Fruit fly (Drosophila melanogaster) whole organism, embryonic: Measurements from ENCODE around the gene CG2120.

Experiments
- Abd-B ChIP-seq: fragments of 200-800 bp; sonication (Bioruptor generic); optimal IDR thresholded peaks from 2 replicates; lab custom pipeline; 2018; ENCODE audit warnings: missing biosample characterization, mild to moderate bottlenecking, missing genetic modification characterization, moderate library complexity
- Adf1 ChIP-seq: fragments of 200-800 bp; sonication (Bioruptor generic); IDR thresholded peaks from 2 replicates; pipeline ENCODE4 v1.3.6; 2022; ENCODE audit warnings: missing biosample characterization, missing genetic modification characterization
- Atf3 ChIP-seq: fragments of 200-800 bp; sonication (Bioruptor generic); optimal IDR thresholded peaks from 3 replicates; lab custom pipeline; 2016; ENCODE audit warnings: missing biosample characterization, missing genetic modification characterization
- Atf6 ChIP-seq: fragments of 200-800 bp; sonication (Bioruptor generic); IDR thresholded peaks from 2 replicates; pipeline ENCODE4 v1.3.6; 2022; ENCODE audit warnings: missing biosample characterization, missing genetic modification characterization
- Bdp1 ChIP-seq: fragments of 200-800 bp; sonication (Bioruptor generic); optimal IDR thresholded peaks from 3 replicates; lab custom pipeline; 2016; ENCODE audit warnings: missing biosample characterization, missing genetic modification characterization
- CG12236 ChIP-seq: fragments of 200-800 bp; sonication (Bioruptor generic); optimal IDR thresholded peaks from 2 replicates; lab custom pipeline; 2016; ENCODE audit warnings: missing biosample characterization, missing genetic modification characterization
- CG17568 ChIP-seq: fragments of 200-800 bp; sonication (Bioruptor generic); optimal IDR thresholded peaks from 2 replicates; lab custom pipeline; 2018; ENCODE audit warnings: missing biosample characterization, mild to moderate bottlenecking, missing genetic modification characterization, moderate library complexity
- CG30020 ChIP-seq: fragments of 200-800 bp; optimal IDR thresholded peaks from 2 replicates; lab custom pipeline; 2019; ENCODE audit warnings: missing biosample characterization, mild to moderate bottlenecking, missing genetic modification characterization, moderate library complexity
- CG31365 ChIP-seq: fragments of 200-800 bp; sonication (Bioruptor generic); optimal IDR thresholded peaks from 2 replicates; lab custom pipeline; 2018; ENCODE audit warnings: missing biosample characterization, mild to moderate bottlenecking, missing genetic modification characterization
- CG34376 ChIP-seq: fragments of 200-800 bp; sonication (Bioruptor generic); optimal IDR thresholded peaks from 2 replicates; lab custom pipeline; 2018; ENCODE audit warnings: missing biosample characterization, mild to moderate bottlenecking, missing genetic modification characterization
- CG3995 ChIP-seq: fragments of 200-800 bp; sonication (Bioruptor generic); optimal IDR thresholded peaks from 3 replicates; lab custom pipeline; 2016; ENCODE audit warnings: missing biosample characterization, missing genetic modification characterization
- CG4820 ChIP-seq: fragments of 200-800 bp; sonication (Bioruptor generic); optimal IDR thresholded peaks from 3 replicates; lab custom pipeline; 2016; ENCODE audit warnings: missing biosample characterization, missing genetic modification characterization
- CG6654 ChIP-seq: fragments of 200-800 bp; sonication (Bioruptor generic); optimal IDR thresholded peaks from 2 replicates; lab custom pipeline; 2017; ENCODE audit warnings: missing biosample characterization, mild to moderate bottlenecking, missing genetic modification characterization
- CG6791 ChIP-seq: fragments of 200-800 bp; sonication (Bioruptor generic); IDR thresholded peaks from 3 replicates; pipeline ENCODE4 v1.3.6; 2022; ENCODE audit warnings: missing biosample characterization, missing genetic modification characterization; ENCODE audit not compliant: partially characterized antibody
- CG7839 ChIP-seq: fragments of 200-800 bp; sonication (Bioruptor generic); optimal IDR thresholded peaks from 3 replicates; lab custom pipeline; 2018; ENCODE audit warnings: missing biosample characterization, mild to moderate bottlenecking, missing genetic modification characterization, moderate library complexity
- CG8765 ChIP-seq: fragments of 200-800 bp; sonication (Bioruptor generic); IDR thresholded peaks from 2 replicates; pipeline ENCODE4 v1.3.6; 2022; ENCODE audit warnings: missing biosample characterization, missing genetic modification characterization
- CG8924 ChIP-seq: fragments of 200-800 bp; optimal IDR thresholded peaks from 3 replicates; lab custom pipeline; 2019; ENCODE audit warnings: missing biosample characterization, mild to moderate bottlenecking, missing genetic modification characterization, moderate library complexity
- Camta ChIP-seq: fragments of 200-800 bp; sonication (Bioruptor generic); optimal IDR thresholded peaks from 2 replicates; lab custom pipeline; 2016; ENCODE audit warnings: missing biosample characterization, missing genetic modification characterization
- Dbx ChIP-seq: fragments of 200-800 bp; sonication (Bioruptor generic); IDR thresholded peaks from 3 replicates; pipeline ENCODE4 v1.3.6; 2022; ENCODE audit warnings: missing biosample characterization, missing genetic modification characterization
- Gug ChIP-seq: fragments of 200-800 bp; sonication (Bioruptor generic); IDR thresholded peaks from 4 replicates; pipeline ENCODE4 v1.3.6; 2022; ENCODE audit warnings: missing biosample characterization, missing genetic modification characterization
- H15 ChIP-seq: fragments of 200-800 bp; sonication (Bioruptor generic); IDR thresholded peaks from 3 replicates; pipeline ENCODE4 v1.3.6; 2022; ENCODE audit warnings: missing biosample characterization, missing genetic modification characterization
- HLH3B ChIP-seq: fragments of 200-800 bp; sonication (Bioruptor generic); IDR thresholded peaks from 2 replicates; pipeline ENCODE4 v1.3.6; 2022; ENCODE audit warnings: missing biosample characterization, missing genetic modification characterization
- Hr39 ChIP-seq: fragments of >200 bp; optimal IDR thresholded peaks from 2 replicates; lab custom pipeline; 2017
- Kr ChIP-seq: fragments of 200-800 bp; sonication (Bioruptor generic); optimal IDR thresholded peaks from 2 replicates; lab custom pipeline; 2017; ENCODE audit warnings: missing biosample characterization, mild to moderate bottlenecking, missing genetic modification characterization
- MBD-R2 ChIP-seq: fragments of 200-800 bp; sonication (Bioruptor generic); IDR thresholded peaks from 2 replicates; pipeline ENCODE4 v1.3.6; 2022; ENCODE audit warnings: missing biosample characterization, missing genetic modification characterization
- Sin3A ChIP-seq: fragments of >200 bp; optimal IDR thresholded peaks from 2 replicates; lab custom pipeline; 2018
- ac ChIP-seq: fragments of 200-800 bp; sonication (Bioruptor generic); optimal IDR thresholded peaks from 3 replicates; lab custom pipeline; 2017; ENCODE audit warnings: missing biosample characterization, mild to moderate bottlenecking, missing genetic modification characterization
- bab2 ChIP-seq: fragments of 200-800 bp; sonication (Bioruptor generic); optimal IDR thresholded peaks from 2 replicates; lab custom pipeline; 2016; ENCODE audit warnings: missing biosample characterization, missing genetic modification characterization
- bigmax ChIP-seq: fragments of 200-800 bp; sonication (Bioruptor generic); optimal IDR thresholded peaks from 2 replicates; lab custom pipeline; 2018; ENCODE audit warnings: missing biosample characterization, mild to moderate bottlenecking, missing genetic modification characterization
- chif ChIP-seq, 2 experiments: fragments of 200-800 bp; sonication (Bioruptor generic); optimal IDR thresholded peaks; 3 replicates each; lab custom pipeline; 2016; ENCODE audit warnings: missing biosample characterization in 2 of 2, missing genetic modification characterization in 2 of 2
- chn ChIP-seq: fragments of 200-800 bp; sonication (Bioruptor generic); optimal IDR thresholded peaks from 2 replicates; lab custom pipeline; 2016; ENCODE audit warnings: missing biosample characterization, missing genetic modification characterization
- crol ChIP-seq: fragments of 200-800 bp; sonication (Bioruptor generic); IDR thresholded peaks from 2 replicates; pipeline ENCODE4 v1.3.6; 2022; ENCODE audit warnings: missing biosample characterization, missing genetic modification characterization
- fd64A ChIP-seq: fragments of 200-800 bp; sonication (Bioruptor generic); optimal IDR thresholded peaks from 3 replicates; lab custom pipeline; 2018; ENCODE audit warnings: missing biosample characterization, mild to moderate bottlenecking, missing genetic modification characterization
- fru ChIP-seq: fragments of >200 bp; optimal IDR thresholded peaks from 2 replicates; lab custom pipeline; 2017
- h ChIP-seq: fragments of >200 bp; optimal IDR thresholded peaks from 2 replicates; lab custom pipeline; 2017
- her ChIP-seq: fragments of 200-800 bp; sonication (Bioruptor generic); optimal IDR thresholded peaks from 2 replicates; lab custom pipeline; 2016; ENCODE audit warnings: missing biosample characterization, missing genetic modification characterization
- jigr1 ChIP-seq: fragments of 200-800 bp; sonication (Bioruptor generic); IDR thresholded peaks from 3 replicates; pipeline ENCODE4 v1.3.6; 2022; ENCODE audit warnings: missing biosample characterization, missing genetic modification characterization
- jing ChIP-seq: fragments of 200-800 bp; sonication (Bioruptor generic); optimal IDR thresholded peaks from 2 replicates; lab custom pipeline; 2018; ENCODE audit warnings: missing biosample characterization, mild to moderate bottlenecking, missing genetic modification characterization
- kni ChIP-seq: fragments of 200-800 bp; sonication (Bioruptor generic); optimal IDR thresholded peaks from 3 replicates; lab custom pipeline; 2017; ENCODE audit warnings: mild to moderate bottlenecking, missing biosample characterization, missing genetic modification reagents, missing genetic modification characterization
- knrl ChIP-seq: fragments of 200-800 bp; sonication (Bioruptor generic); IDR thresholded peaks from 3 replicates; pipeline ENCODE4 v1.3.6; 2022; ENCODE audit warnings: missing biosample characterization, missing genetic modification characterization; ENCODE audit not compliant: partially characterized antibody
- oc ChIP-seq: fragments of 200-800 bp; sonication (Bioruptor generic); optimal IDR thresholded peaks from 2 replicates; lab custom pipeline; 2018; ENCODE audit warnings: missing biosample characterization, mild to moderate bottlenecking, missing genetic modification characterization, moderate library complexity
- otp ChIP-seq: fragments of 200-800 bp; sonication (Bioruptor generic); IDR thresholded peaks from 3 replicates; pipeline ENCODE4, ENCODE4 v1.3.6; 2022; ENCODE audit warnings: missing biosample characterization, missing genetic modification characterization
- p53 ChIP-seq: fragments of 200-800 bp; sonication (Bioruptor generic); optimal IDR thresholded peaks from 2 replicates; lab custom pipeline; 2016; ENCODE audit warnings: missing biosample characterization, missing genetic modification characterization
- pita ChIP-seq: fragments of 200-800 bp; sonication (Bioruptor generic); optimal IDR thresholded peaks from 2 replicates; lab custom pipeline; 2017; ENCODE audit warnings: missing biosample characterization, mild to moderate bottlenecking, missing genetic modification characterization
- ranshi ChIP-seq: fragments of 200-800 bp; sonication (Bioruptor generic); IDR thresholded peaks from 2 replicates; pipeline ENCODE4 v1.3.6; 2022; ENCODE audit warnings: missing biosample characterization, missing genetic modification characterization
- schlank ChIP-seq: fragments of 200-800 bp; sonication (Bioruptor generic); optimal IDR thresholded peaks from 2 replicates; lab custom pipeline; 2018; ENCODE audit warnings: missing biosample characterization, mild to moderate bottlenecking, missing genetic modification characterization
- sd ChIP-seq: fragments of 200-800 bp; sonication (Bioruptor generic); optimal IDR thresholded peaks from 3 replicates; lab custom pipeline; 2018; ENCODE audit warnings: missing biosample characterization, mild to moderate bottlenecking, missing genetic modification characterization, moderate library complexity
- seq ChIP-seq: fragments of 200-800 bp; sonication (Bioruptor generic); IDR thresholded peaks from 2 replicates; pipeline ENCODE4 v1.3.6; 2022; ENCODE audit warnings: missing biosample characterization, missing genetic modification characterization
- tap ChIP-seq: fragments of 200-800 bp; optimal IDR thresholded peaks from 3 replicates; lab custom pipeline; 2019; ENCODE audit warnings: missing biosample characterization, mild to moderate bottlenecking, missing genetic modification characterization, moderate library complexity
- tll ChIP-seq, 2 experiments: fragments of 200-800 bp in 1 of 2; fragments of >200 bp in 1 of 2; sonication (Bioruptor generic) in 1 of 2; optimal IDR thresholded peaks; 2 replicates each; lab custom pipeline; 2017 to 2019; ENCODE audit warnings: missing biosample characterization in 2 of 2, missing genetic modification characterization in 2 of 2, mild to moderate bottlenecking in 1 of 2, moderate library complexity in 1 of 2
- trem ChIP-seq: fragments of 200-800 bp; optimal IDR thresholded peaks from 3 replicates; lab custom pipeline; 2019; ENCODE audit warnings: missing biosample characterization, mild to moderate bottlenecking, missing genetic modification characterization, moderate library complexity

The CG2120 gene

dm6 chrX:8101479-8102198 lies 34.0 kb upstream of the CG2120 start, which contains the start of gene CG2258 (continued):
- TF ChIP-seq p53 (GFP tag; lab: Kevin White, UChicago), result no peak
- 0 out of 2 replicates have a peak, but pooled peaks have one; percentile 19 for TF ChIP-seq Adf1
- peak; percentile 59 for TF ChIP-seq schlank (tag; lab: Kevin White, UChicago)
- no peak for TF ChIP-seq CG6791
- peak; percentile 85 for TF ChIP-seq Gug (GFP tag; lab: Robert Waterston, UW)
- peak; percentile 70 for TF ChIP-seq CG17568 (GFP tag; lab: Kevin White, UChicago)
- peak; percentile 38 for TF ChIP-seq CG3995 (GFP tag; lab: Kevin White, UChicago)
- peak; percentile 96 for TF ChIP-seq trem (tag; lab: Kevin White, UChicago)
- no peak for TF ChIP-seq fru
- no peak for TF ChIP-seq ac
- peak; percentile 45 for TF ChIP-seq Bdp1 (GFP tag; lab: Kevin White, UChicago)
- TF ChIP-seq kni (GFP tag; lab: Kevin White, UChicago), result no peak
- TF ChIP-seq seq (GFP tag; lab: Robert Waterston, UW), result peak; percentile 69
- TF ChIP-seq Camta (GFP tag; lab: Kevin White, UChicago), result no peak
- no peak for TF ChIP-seq h (lab: Kevin White, UChicago)
- peak; percentile 77 for TF ChIP-seq chn (GFP tag; lab: Kevin White, UChicago)
- peak; percentile 66 for TF ChIP-seq her (GFP tag; lab: Kevin White, UChicago)
- peak; percentile 53 for TF ChIP-seq CG31365 (tag; lab: Kevin White, UChicago)
- TF ChIP-seq bigmax, result no peak
- TF ChIP-seq CG4820 (GFP tag; lab: Kevin White, UChicago), result peak; percentile 82
- peak; percentile 82 for TF ChIP-seq Atf6
- no peak for TF ChIP-seq tll (GFP tag; optimal IDR thresholded peaks at IDR 0.05; lab: Kevin White, UChicago)
- peak; percentile 92 for TF ChIP-seq HLH3B
- TF ChIP-seq Dbx (GFP tag; lab: Robert Waterston, UW), result peak; percentile 62; the same call in 1 of the 3 replicates
- peak; percentile 70 for TF ChIP-seq fd64A (GFP tag; lab: Kevin White, UChicago)
- TF ChIP-seq otp (GFP tag; lab: Robert Waterston, UW), result peak; percentile 87
- peak; percentile 92 for TF ChIP-seq CG7839
- TF ChIP-seq Abd-B, result peak; percentile 83
- no peak for TF ChIP-seq knrl (GFP tag; lab: Robert Waterston, UW)
- peak; percentile 68; the same call in 1 of the 2 replicates for TF ChIP-seq MBD-R2 (GFP tag; lab: Robert Waterston, UW)
- peak; percentile 15 for TF ChIP-seq CG12236 (GFP tag; lab: Kevin White, UChicago)
- TF ChIP-seq CG8924 (tag; lab: Kevin White, UChicago), result peak; percentile 86
- TF ChIP-seq CG34376 (GFP tag; lab: Kevin White, UChicago), result peak; percentile 40
- peak; percentile 68 for TF ChIP-seq jing (GFP tag; lab: Kevin White, UChicago)
- no peak for TF ChIP-seq CG30020
- peak; percentile 71 for TF ChIP-seq CG6654 (GFP tag; lab: Kevin White, UChicago)
- TF ChIP-seq pita (GFP tag; lab: Kevin White, UChicago), result no peak
- TF ChIP-seq bab2 (GFP tag; lab: Kevin White, UChicago), result peak; percentile 81
- TF ChIP-seq H15 (GFP tag; lab: Robert Waterston, UW), result peak; percentile 84
- peak; percentile 91 for TF ChIP-seq tap (tag; lab: Kevin White, UChicago)
- peak; percentile 53 for TF ChIP-seq crol (GFP tag; lab: Robert Waterston, UW)
- TF ChIP-seq chif (GFP tag; optimal IDR thresholded peaks at IDR 0.05; lab: Kevin White, UChicago), result peak; percentile 71 to 78
- peak; percentile 92 for TF ChIP-seq oc (tag; lab: Kevin White, UChicago)
- TF ChIP-seq Atf3, result peak; percentile 45
- peak; percentile 82 for TF ChIP-seq jigr1 (GFP tag; lab: Robert Waterston, UW)
- no peak for TF ChIP-seq Kr (GFP tag; lab: Kevin White, UChicago)
- no peak for TF ChIP-seq Hr39 (lab: Kevin White, UChicago)
- peak; percentile 69; the same call in 1 of the 2 replicates for TF ChIP-seq CG8765 (GFP tag; lab: Robert Waterston, UW)
- TF ChIP-seq Sin3A (lab: Kevin White, UChicago), result no peak
- peak; percentile 59 for TF ChIP-seq sd (tag; lab: Kevin White, UChicago)
- TF ChIP-seq ranshi, result peak; percentile 89
